Fruit fly (Drosophila melanogaster) whole organism, embryonic: ENCODE measurements around the gene Neurl4.

Source experiments
- Abd-B ChIP-seq: fragments of 200-800 bp; sonication (Bioruptor generic); optimal IDR thresholded peaks from 2 replicates; lab custom pipeline; 2018; ENCODE audit warnings: missing biosample characterization, mild to moderate bottlenecking, missing genetic modification characterization, moderate library complexity
- Bdp1 ChIP-seq: fragments of 200-800 bp; sonication (Bioruptor generic); optimal IDR thresholded peaks from 3 replicates; lab custom pipeline; 2016; ENCODE audit warnings: missing biosample characterization, missing genetic modification characterization
- C15 ChIP-seq: fragments of 200-800 bp; sonication (Bioruptor generic); IDR thresholded peaks from 3 replicates; pipeline ENCODE4 v1.3.6; 2022; ENCODE audit warnings: missing biosample characterization, missing genetic modification characterization
- CG11398 ChIP-seq: fragments of 200-800 bp; sonication (Bioruptor generic); optimal IDR thresholded peaks from 2 replicates; lab custom pipeline; 2016; ENCODE audit warnings: missing biosample characterization, missing genetic modification characterization
- CG13296 ChIP-seq: fragments of 200-800 bp; sonication (Bioruptor generic); optimal IDR thresholded peaks from 3 replicates; lab custom pipeline; 2018; ENCODE audit warnings: missing biosample characterization, mild to moderate bottlenecking, missing genetic modification characterization
- CG14050 ChIP-seq: fragments of 200-800 bp; sonication (Bioruptor generic); IDR thresholded peaks from 3 replicates; pipeline ENCODE4 v1.3.6; 2022; ENCODE audit warnings: missing biosample characterization, missing genetic modification characterization
- CG15601 ChIP-seq: fragments of 200-800 bp; sonication (Bioruptor generic); optimal IDR thresholded peaks from 3 replicates; lab custom pipeline; 2019; ENCODE audit warnings: missing biosample characterization, mild to moderate bottlenecking, missing genetic modification characterization, moderate library complexity
- CG16863 ChIP-seq: fragments of 200-800 bp; sonication (Bioruptor generic); optimal IDR thresholded peaks from 3 replicates; lab custom pipeline; 2016; ENCODE audit warnings: missing biosample characterization, missing genetic modification characterization
- CG17385 ChIP-seq: fragments of 200-800 bp; sonication (Bioruptor generic); optimal IDR thresholded peaks from 3 replicates; lab custom pipeline; 2018; ENCODE audit warnings: missing biosample characterization, mild to moderate bottlenecking, missing genetic modification characterization
- CG18262 ChIP-seq: fragments of 200-800 bp; optimal IDR thresholded peaks from 3 replicates; lab custom pipeline; 2019; ENCODE audit warnings: missing biosample characterization, mild to moderate bottlenecking, missing genetic modification characterization, moderate library complexity
- CG2116 ChIP-seq: fragments of 200-800 bp; sonication (Bioruptor generic); optimal IDR thresholded peaks from 3 replicates; lab custom pipeline; 2018; ENCODE audit warnings: missing biosample characterization, mild to moderate bottlenecking, missing genetic modification characterization
- CG33213 ChIP-seq: fragments of 200-800 bp; sonication (Bioruptor generic); optimal IDR thresholded peaks from 3 replicates; lab custom pipeline; 2016; ENCODE audit warnings: missing biosample characterization, missing genetic modification characterization
- CG4617 ChIP-seq: fragments of 200-800 bp; sonication (Bioruptor generic); optimal IDR thresholded peaks from 3 replicates; lab custom pipeline; 2016; ENCODE audit warnings: missing biosample characterization, missing genetic modification characterization, borderline replicate concordance
- CG4707 ChIP-seq: fragments of 200-800 bp; sonication (Bioruptor generic); optimal IDR thresholded peaks from 2 replicates; lab custom pipeline; 2018; ENCODE audit warnings: missing biosample characterization, mild to moderate bottlenecking, missing genetic modification characterization, moderate library complexity
- CG6765 ChIP-seq: fragments of 200-800 bp; sonication (Bioruptor generic); optimal IDR thresholded peaks from 3 replicates; lab custom pipeline; 2017; ENCODE audit warnings: missing biosample characterization, mild to moderate bottlenecking, missing genetic modification characterization
- CG6791 ChIP-seq: fragments of 200-800 bp; sonication (Bioruptor generic); IDR thresholded peaks from 3 replicates; pipeline ENCODE4 v1.3.6; 2022; ENCODE audit warnings: missing biosample characterization, missing genetic modification characterization; ENCODE audit not compliant: partially characterized antibody
- CG8944 ChIP-seq: fragments of 200-800 bp; sonication (Bioruptor generic); optimal IDR thresholded peaks from 3 replicates; lab custom pipeline; 2016; ENCODE audit warnings: missing biosample characterization, missing genetic modification characterization
- CG9437 ChIP-seq: fragments of 200-800 bp; sonication (Bioruptor generic); optimal IDR thresholded peaks from 2 replicates; lab custom pipeline; 2018; ENCODE audit warnings: missing biosample characterization, mild to moderate bottlenecking, missing genetic modification characterization
- CkIIα-i1 ChIP-seq: fragments of 200-800 bp; sonication (Bioruptor generic); IDR thresholded peaks from 2 replicates; pipeline ENCODE4 v1.3.6; 2022; ENCODE audit warnings: missing biosample characterization, missing genetic modification characterization
- Dfd ChIP-seq, 2 experiments: fragments of >200 bp; optimal IDR thresholded peaks; 2 replicates each; lab custom pipeline; 2017; ENCODE audit warnings: missing biosample characterization in 2 of 2, missing genetic modification characterization in 2 of 2
- Doc3 ChIP-seq: fragments of 200-800 bp; sonication (Bioruptor generic); IDR thresholded peaks from 3 replicates; pipeline ENCODE4 v1.3.6; 2022; ENCODE audit warnings: missing biosample characterization, missing genetic modification characterization; ENCODE audit not compliant: partially characterized antibody
- E2f2 ChIP-seq: fragments of 200-800 bp; sonication (Bioruptor generic); IDR thresholded peaks from 2 replicates; pipeline ENCODE4 v1.3.6; 2022; ENCODE audit warnings: missing biosample characterization, missing genetic modification characterization
- ERR ChIP-seq: fragments of 200-800 bp; sonication (Bioruptor generic); optimal IDR thresholded peaks from 2 replicates; lab custom pipeline; 2016; ENCODE audit warnings: missing biosample characterization, missing genetic modification characterization
- GATAe ChIP-seq: fragments of 200-800 bp; sonication (Bioruptor generic); conservative IDR thresholded peaks from 2 replicates; pipeline ENCODE4 v1.3.6; 2022; ENCODE audit warnings: missing biosample characterization, missing genetic modification characterization
- Hr3 ChIP-seq: fragments of 200-800 bp; sonication (Bioruptor generic); optimal IDR thresholded peaks from 3 replicates; lab custom pipeline; 2016; ENCODE audit warnings: missing biosample characterization, missing genetic modification characterization
- Hr78 ChIP-seq, 2 experiments: fragments of 200-800 bp in 1 of 2; fragments of >200 bp in 1 of 2; sonication (Bioruptor generic) in 1 of 2; optimal IDR thresholded peaks; 2 replicates each; lab custom pipeline; 2017 to 2019; ENCODE audit warnings: missing biosample characterization in 2 of 2, missing genetic modification characterization in 2 of 2, mild to moderate bottlenecking in 1 of 2, moderate library complexity in 1 of 2
- MESR4 ChIP-seq: fragments of 200-800 bp; sonication (Bioruptor generic); optimal IDR thresholded peaks from 2 replicates; lab custom pipeline; 2018; ENCODE audit warnings: missing biosample characterization, mild to moderate bottlenecking, missing genetic modification characterization, moderate library complexity
- NK7.1 ChIP-seq: fragments of 200-800 bp; sonication (Bioruptor generic); optimal IDR thresholded peaks from 3 replicates; lab custom pipeline; 2016; ENCODE audit warnings: missing biosample characterization, missing genetic modification characterization
- Nf-YC ChIP-seq: fragments of 200-800 bp; optimal IDR thresholded peaks from 3 replicates; lab custom pipeline; 2019; ENCODE audit warnings: missing biosample characterization, mild to moderate bottlenecking, missing genetic modification characterization, moderate library complexity
- Oaz ChIP-seq: fragments of 200-800 bp; sonication (Bioruptor generic); IDR thresholded peaks from 2 replicates; pipeline ENCODE4 v1.3.6; 2022; ENCODE audit warnings: missing biosample characterization, missing genetic modification characterization
- Pdp1 ChIP-seq, 2 experiments: fragments of 200-800 bp; sonication (Bioruptor generic); optimal IDR thresholded peaks; 3 replicates each; lab custom pipeline; 2016; ENCODE audit warnings: missing biosample characterization in 2 of 2, missing genetic modification characterization in 2 of 2, mild to moderate bottlenecking in 1 of 2, moderate library complexity in 1 of 2
- Ptx1 ChIP-seq: fragments of 200-800 bp; sonication (Bioruptor generic); IDR thresholded peaks from 2 replicates; pipeline ENCODE4 v1.3.6; 2022; ENCODE audit warnings: missing biosample characterization, missing genetic modification characterization
- Ravus ChIP-seq: fragments of 200-800 bp; sonication (Bioruptor generic); IDR thresholded peaks from 2 replicates; pipeline ENCODE4 v1.3.6; 2022; ENCODE audit warnings: missing biosample characterization, missing genetic modification characterization
- Six4 ChIP-seq: fragments of 200-800 bp; sonication (Bioruptor generic); optimal IDR thresholded peaks from 2 replicates; lab custom pipeline; 2016; ENCODE audit warnings: missing biosample characterization, missing genetic modification characterization
- Spps ChIP-seq: fragments of 200-800 bp; sonication (Bioruptor generic); optimal IDR thresholded peaks from 2 replicates; lab custom pipeline; 2018; ENCODE audit warnings: missing biosample characterization, mild to moderate bottlenecking, missing genetic modification characterization
- Xrp1 ChIP-seq: fragments of 200-800 bp; sonication (Bioruptor generic); IDR thresholded peaks from 2 replicates; pipeline ENCODE4 v1.3.6; 2022; ENCODE audit warnings: missing biosample characterization, missing genetic modification characterization
- ci ChIP-seq: fragments of 200-800 bp; sonication (Bioruptor generic); IDR thresholded peaks from 3 replicates; pipeline ENCODE4 v1.3.6; 2022; ENCODE audit warnings: missing biosample characterization, missing genetic modification characterization
- eyg ChIP-seq: fragments of 200-800 bp; sonication (Bioruptor generic); optimal IDR thresholded peaks from 3 replicates; lab custom pipeline; 2016; ENCODE audit warnings: missing biosample characterization, missing genetic modification characterization
- fd3F ChIP-seq: fragments of 200-800 bp; sonication (Bioruptor generic); optimal IDR thresholded peaks from 2 replicates; lab custom pipeline; 2018; ENCODE audit warnings: missing biosample characterization, mild to moderate bottlenecking, missing genetic modification characterization, moderate library complexity
- gce ChIP-seq: fragments of 200-800 bp; sonication (Bioruptor generic); IDR thresholded peaks from 3 replicates; pipeline ENCODE4 v1.3.6; 2022; ENCODE audit warnings: missing biosample characterization, missing genetic modification characterization
- jigr1 ChIP-seq: fragments of 200-800 bp; sonication (Bioruptor generic); IDR thresholded peaks from 3 replicates; pipeline ENCODE4 v1.3.6; 2022; ENCODE audit warnings: missing biosample characterization, missing genetic modification characterization
- oc ChIP-seq: fragments of 200-800 bp; sonication (Bioruptor generic); optimal IDR thresholded peaks from 2 replicates; lab custom pipeline; 2018; ENCODE audit warnings: missing biosample characterization, mild to moderate bottlenecking, missing genetic modification characterization, moderate library complexity
- onecut ChIP-seq: fragments of 200-800 bp; sonication (Bioruptor generic); IDR thresholded peaks from 2 replicates; pipeline ENCODE4 v1.3.6; 2022; ENCODE audit warnings: missing biosample characterization, missing genetic modification characterization
- pfk ChIP-seq: fragments of 200-800 bp; sonication (Bioruptor generic); optimal IDR thresholded peaks from 2 replicates; lab custom pipeline; 2018; ENCODE audit warnings: missing biosample characterization, mild to moderate bottlenecking, missing genetic modification characterization, moderate library complexity
- pnt ChIP-seq: fragments of 200-800 bp; sonication (Bioruptor generic); optimal IDR thresholded peaks from 3 replicates; lab custom pipeline; 2016; ENCODE audit warnings: missing biosample characterization, missing genetic modification characterization
- pum ChIP-seq: fragments of 200-800 bp; sonication (Bioruptor generic); optimal IDR thresholded peaks from 2 replicates; lab custom pipeline; 2016; ENCODE audit warnings: missing biosample characterization, missing genetic modification characterization
- row ChIP-seq: fragments of 200-800 bp; sonication (Bioruptor generic); IDR thresholded peaks from 3 replicates; pipeline ENCODE4 v1.3.6; 2022; ENCODE audit warnings: missing biosample characterization, missing genetic modification characterization
- slbo ChIP-seq: fragments of 200-800 bp; sonication (Bioruptor generic); IDR thresholded peaks from 2 replicates; pipeline ENCODE4 v1.3.6; 2022; ENCODE audit warnings: missing biosample characterization, missing genetic modification characterization
- vfl ChIP-seq: fragments of 200-800 bp; sonication (Bioruptor generic); optimal IDR thresholded peaks from 2 replicates; lab custom pipeline; 2016; ENCODE audit warnings: missing biosample characterization, missing genetic modification characterization
- vnd ChIP-seq: fragments of 200-800 bp; sonication (Bioruptor generic); IDR thresholded peaks from 3 replicates; pipeline ENCODE4 v1.3.6; 2022; ENCODE audit warnings: missing biosample characterization, missing genetic modification characterization; ENCODE audit not compliant: partially characterized antibody
- zfh2 ChIP-seq: fragments of 200-800 bp; sonication (Bioruptor generic); optimal IDR thresholded peaks from 2 replicates; lab custom pipeline; 2016; ENCODE audit warnings: missing biosample characterization, missing genetic modification characterization

Neurl4 gene

DNA sequence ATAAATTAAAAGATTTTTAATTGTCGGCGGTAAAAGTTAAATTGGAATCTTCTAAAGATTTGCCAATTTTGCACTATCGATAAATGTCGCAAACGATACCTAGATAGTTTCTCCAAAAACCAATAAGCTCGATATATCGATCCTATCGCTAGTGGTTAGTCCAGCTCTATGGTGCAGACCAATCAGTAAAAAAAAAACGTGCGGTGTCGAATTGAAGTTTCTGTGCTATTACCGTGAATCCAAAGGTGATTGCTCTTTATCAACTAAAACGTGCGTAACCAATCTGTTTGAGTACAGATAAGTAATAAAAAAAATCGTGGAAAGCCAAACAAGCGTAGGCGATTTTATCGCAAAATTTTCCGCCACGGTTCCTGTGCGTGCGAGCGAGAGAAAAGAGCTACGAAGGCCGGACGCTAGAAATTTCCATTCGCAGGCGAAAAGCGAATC lies 12.8 kb downstream of the Neurl4 start, which contains the start of gene Hsp110 (continued):
- TF ChIP-seq CG4617 (peak; percentile 71), C15 (GFP tag; lab: Robert Waterston, UW) (no peak), CG17385 (GFP tag; lab: Kevin White, UChicago) (no peak), vfl (GFP tag; lab: Kevin White, UChicago) (no peak), ci (GFP tag; lab: Robert Waterston, UW) (peak; percentile 45; the same call in 2 of the 3 replicates), CG8944 (GFP tag; lab: Kevin White, UChicago) (no peak), gce (GFP tag; lab: Robert Waterston, UW) (no peak), pum (GFP tag; lab: Kevin White, UChicago) (no peak), Dfd (GFP tag; optimal IDR thresholded peaks at IDR 0.05; lab: Kevin White, UChicago) (no peak), GATAe (GFP tag; lab: Robert Waterston, UW) (peak; percentile 52; the same call in 1 of the 2 replicates), Xrp1 (GFP tag; lab: Robert Waterston, UW) (peak; percentile 24; the same call in 1 of the 2 replicates), onecut (peak; percentile 66), CkIIα-i1 (GFP tag; lab: Robert Waterston, UW) (no peak), Oaz (GFP tag; lab: Robert Waterston, UW) (no peak), Hr78 (GFP tag; optimal IDR thresholded peaks at IDR 0.05; lab: Kevin White, UChicago) (no peak), Hr3 (GFP tag; lab: Kevin White, UChicago) (no peak), Pdp1 (GFP tag; optimal IDR thresholded peaks at IDR 0.05; lab: Kevin White, UChicago) (peak in 1 of 2 experiments; percentile 42), Nf-YC (tag; lab: Kevin White, UChicago) (peak; percentile 32), eyg (GFP tag; lab: Kevin White, UChicago) (no peak), jigr1 (GFP tag; lab: Robert Waterston, UW) (no peak), oc (tag; lab: Kevin White, UChicago) (peak; percentile 3), CG16863 (no peak), Abd-B (no peak), CG2116 (GFP tag; lab: Kevin White, UChicago) (peak; percentile 90), Bdp1 (GFP tag; lab: Kevin White, UChicago) (no peak), Doc3 (GFP tag; lab: Robert Waterston, UW) (peak; percentile 95), Six4 (no peak), Ptx1 (GFP tag; lab: Robert Waterston, UW) (no peak), CG4707 (GFP tag; lab: Kevin White, UChicago) (no peak), Spps (tag; lab: Kevin White, UChicago) (no peak), CG9437 (no peak), CG11398 (GFP tag; lab: Kevin White, UChicago) (peak; percentile 25), CG6765 (GFP tag; lab: Kevin White, UChicago) (peak; percentile 8), row (GFP tag; lab: Robert Waterston, UW) (0 out of 3 replicates have a peak, but pooled peaks have one; percentile 37), fd3F (GFP tag; lab: Kevin White, UChicago) (no peak), Ravus (GFP tag; lab: Robert Waterston, UW) (no peak), CG18262 (tag; lab: Kevin White, UChicago) (no peak), slbo (GFP tag; lab: Robert Waterston, UW) (peak; percentile 22; the same call in 1 of the 2 replicates), CG33213 (GFP tag; lab: Kevin White, UChicago) (peak; percentile 56), pfk (GFP tag; lab: Kevin White, UChicago) (no peak), E2f2 (GFP tag; lab: Robert Waterston, UW) (peak; percentile 95), CG14050 (GFP tag; lab: Robert Waterston, UW) (no peak), CG15601 (tag; lab: Kevin White, UChicago) (peak; percentile 27), ERR (GFP tag; lab: Kevin White, UChicago) (no peak), CG13296 (GFP tag; lab: Kevin White, UChicago) (peak; percentile 54), vnd (GFP tag; lab: Robert Waterston, UW) (peak; percentile 99), MESR4 (GFP tag; lab: Kevin White, UChicago) (peak; percentile 45), NK7.1 (GFP tag; lab: Kevin White, UChicago) (no peak), pnt (GFP tag; lab: Kevin White, UChicago) (no peak), CG6791 (peak; percentile 100), zfh2 (GFP tag; lab: Kevin White, UChicago) (peak; percentile 33)
